Worm (Caenorhabditis elegans) whole organism, dauer: ENCODE measurements around the gene ekl-5.

Experiments used
- unc-62 ChIP-seq: sonication (generic microtip); optimal IDR thresholded peaks from 2 replicates; lab custom pipeline; 2017; ENCODE audit warnings: missing biosample characterization, missing genetic modification reagents, missing genetic modification characterization

Gene ekl-5

ce11 chrX:13886195-13886594 lies 30.8 kb downstream of the ekl-5 start:
- TF ChIP-seq unc-62 (GFP tag; lab: Kevin White, UChicago), result no peak

DNA sequence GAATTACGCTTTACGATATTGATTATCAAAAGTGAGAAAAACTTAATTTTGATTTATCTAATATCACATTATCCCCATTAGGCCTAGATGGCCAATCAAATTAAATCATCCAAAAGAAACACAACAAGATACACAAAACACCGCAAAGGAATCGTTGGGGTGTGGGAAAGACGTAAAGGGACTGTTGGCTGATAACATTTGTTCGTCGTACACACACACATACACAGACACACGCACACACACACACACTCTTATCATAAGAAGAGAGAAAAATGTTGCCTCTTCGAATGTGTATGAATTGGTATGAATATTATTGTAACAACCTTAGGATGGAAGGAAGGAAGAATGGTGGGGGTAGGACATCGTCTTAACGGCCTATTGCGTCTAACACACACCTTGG lies 31.8 kb downstream of the ekl-5 start:
- TF ChIP-seq unc-62 (GFP tag; lab: Kevin White, UChicago), result no peak

DNA sequence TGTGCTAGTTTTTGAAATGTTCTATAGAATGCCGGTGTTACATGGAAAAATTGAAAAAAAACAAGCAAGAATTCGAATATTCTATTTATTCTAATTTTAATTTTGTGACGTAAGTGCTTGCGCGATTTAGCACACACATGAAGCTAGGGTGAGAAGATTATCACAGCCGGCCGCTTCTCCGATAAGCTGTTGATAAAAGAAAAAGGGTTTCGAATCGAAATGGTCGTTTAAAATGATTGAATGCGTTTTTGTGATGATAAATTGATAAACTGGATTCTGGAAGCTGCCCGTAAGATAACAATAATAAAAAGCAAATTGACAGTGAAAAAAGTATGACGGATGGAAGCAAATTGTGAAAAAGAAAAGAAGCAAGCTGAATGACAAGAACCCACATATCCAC lies 32.8 kb downstream of the ekl-5 start:
- no peak for TF ChIP-seq unc-62 (GFP tag; lab: Kevin White, UChicago)

- no peak for TF ChIP-seq unc-62 (GFP tag; lab: Kevin White, UChicago)
These were observed 34.3 kb downstream of the ekl-5 start, which contains the start of gene hlb-1 for ce11 chrX:13882639-13883038. TSS of gene hlb-1 (minus strand) at chrX:13882739.

- TF ChIP-seq unc-62 (GFP tag; lab: Kevin White, UChicago), result no peak
These were observed 35.1 kb downstream of the ekl-5 start for ce11 chrX:13881760-13882369.

- TF ChIP-seq unc-62 (GFP tag; lab: Kevin White, UChicago), result no peak
These were observed 38.9 kb downstream of the ekl-5 start for ce11 chrX:13878082-13878481.

DNA sequence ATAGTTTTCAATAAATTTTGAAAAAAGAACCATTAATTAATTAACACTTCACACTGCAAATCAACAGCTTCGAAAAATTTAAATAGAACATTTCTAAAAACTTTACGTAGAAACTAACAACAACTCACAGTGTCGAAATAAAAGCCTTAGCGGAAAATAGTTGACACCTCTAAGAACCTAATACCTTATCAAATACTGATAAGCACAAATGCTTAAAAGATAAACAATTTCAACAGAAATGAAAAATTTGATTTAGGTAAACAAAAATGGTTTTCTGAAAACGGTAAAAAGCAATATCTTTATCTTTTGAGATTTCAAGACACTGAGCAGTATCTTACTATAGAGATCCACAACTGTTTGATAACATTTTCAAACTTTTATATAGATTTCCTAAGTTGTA lies 40.1 kb downstream of the ekl-5 start:
- no peak for TF ChIP-seq unc-62 (GFP tag; lab: Kevin White, UChicago)

- no peak for TF ChIP-seq unc-62 (GFP tag; lab: Kevin White, UChicago)
These were observed 41.1 kb downstream of the ekl-5 start for ce11 chrX:13875913-13876312.

- no peak for TF ChIP-seq unc-62 (GFP tag; lab: Kevin White, UChicago)
These were observed 43.5 kb downstream of the ekl-5 start for ce11 chrX:13873324-13873933.

- no peak for TF ChIP-seq unc-62 (GFP tag; lab: Kevin White, UChicago)
These were observed 45.9 kb downstream of the ekl-5 start for ce11 chrX:13871110-13871509.
